Fruit fly (Drosophila melanogaster): Measurements from ENCODE around the gene RpL36A.

RpL36A gene

DNA sequence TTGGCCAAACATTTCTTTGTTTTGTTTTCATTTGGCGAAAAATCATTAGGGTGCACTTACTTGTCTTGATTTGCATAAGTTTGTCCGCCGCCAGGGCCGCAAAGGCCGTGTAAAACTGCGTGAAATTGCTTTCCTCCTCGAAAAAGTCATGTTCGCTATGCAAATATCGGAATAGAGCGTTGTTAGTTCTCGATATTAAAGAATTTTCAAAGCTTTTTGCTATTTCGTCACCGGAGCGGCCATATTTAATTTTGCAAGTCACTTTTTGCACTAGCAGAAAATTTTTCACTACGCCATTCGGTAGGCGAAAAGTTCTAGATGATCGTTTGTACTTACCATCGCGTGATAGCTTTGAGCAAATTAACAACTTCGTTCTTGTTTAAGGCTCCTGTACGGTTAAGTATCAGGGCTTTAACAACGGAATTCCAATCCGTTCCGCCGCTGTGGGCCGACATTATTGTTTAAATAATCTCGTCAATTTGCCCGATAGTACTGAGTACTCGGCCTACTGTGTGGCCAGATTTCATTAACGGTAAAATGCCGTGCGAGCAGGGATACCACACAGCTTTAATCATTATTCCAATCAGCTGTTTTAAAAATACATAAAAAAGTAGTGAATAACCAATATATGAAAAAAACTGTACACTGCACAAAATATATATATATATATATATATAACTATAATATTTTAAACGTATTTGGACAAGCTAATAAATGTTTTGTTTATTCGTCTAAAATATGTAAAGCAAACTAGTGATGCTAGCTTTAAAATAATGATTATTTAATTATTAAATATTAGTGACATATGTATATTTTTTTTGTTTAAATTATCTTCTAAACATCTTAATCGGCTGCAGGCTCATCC, 28.6 kb upstream of the RpL36A start, which contains the start of gene poe (continued):
- TF ChIP-seq nau (GFP tag; optimal IDR thresholded peaks at IDR 0.05) (no peak), HmgZ (tag; optimal IDR thresholded peaks at IDR 0.05) (peak; percentile 64), CG14050 (GFP tag; IDR thresholded peaks at IDR 0.05) (no peak), CG10565 (GFP tag; optimal IDR thresholded peaks at IDR 0.05) (no peak), Ptx1 (GFP tag; IDR thresholded peaks at IDR 0.05) (peak; percentile 74), Optix (GFP tag; IDR thresholded peaks at IDR 0.05) (no peak), gro (GFP tag; optimal IDR thresholded peaks at IDR 0.05) (no peak), kay (GFP tag; optimal IDR thresholded peaks at IDR 0.05) (peak; percentile 15), CG8089 (GFP tag; optimal IDR thresholded peaks at IDR 0.05) (no peak), cwo (GFP tag; optimal IDR thresholded peaks at IDR 0.05) (peak; percentile 38), PHDP (tag; optimal IDR thresholded peaks at IDR 0.05) (no peak), Poxn (GFP tag; IDR thresholded peaks at IDR 0.05) (no peak), CG11695 (GFP tag; IDR thresholded peaks at IDR 0.05) (peak; percentile 60; the same call in 2 of the 3 replicates), CG33557 (GFP tag; optimal IDR thresholded peaks at IDR 0.05) (no peak), danr (GFP tag; IDR thresholded peaks at IDR 0.05) (peak; percentile 10; the same call in 1 of the 2 replicates), CG13296 (GFP tag; optimal IDR thresholded peaks at IDR 0.05) (no peak), CG1832 (GFP tag; optimal IDR thresholded peaks at IDR 0.05) (no peak), Ada2b (GFP tag; IDR thresholded peaks at IDR 0.05) (peak; percentile 24; the same call in 1 of the 2 replicates), CG7928 (GFP tag; optimal IDR thresholded peaks at IDR 0.05) (peak; percentile 85), gt (GFP tag; IDR thresholded peaks at IDR 0.05) (no peak), cato (GFP tag; optimal IDR thresholded peaks at IDR 0.05; ENCODE audit: borderline replicate concordance) (no peak), CG16779 (GFP tag; IDR thresholded peaks at IDR 0.05) (no peak), CG13775 (GFP tag; optimal IDR thresholded peaks at IDR 0.05) (peak; percentile 28), CG6854 (GFP tag; optimal IDR thresholded peaks at IDR 0.05) (no peak), sna (GFP tag; IDR thresholded peaks at IDR 0.05; ENCODE audit: partially characterized antibody) (no peak), hkb (optimal IDR thresholded peaks at IDR 0.05) (no peak), hkb (GFP tag; IDR thresholded peaks at IDR 0.05) (0 out of 2 replicates have a peak, but pooled peaks have one; percentile 8), trh (GFP tag; optimal IDR thresholded peaks at IDR 0.05) (no peak), Abd-B (GFP tag; optimal IDR thresholded peaks at IDR 0.05) (peak; percentile 84), pfk (GFP tag; optimal IDR thresholded peaks at IDR 0.05) (no peak), her (GFP tag; optimal IDR thresholded peaks at IDR 0.05) (no peak), HLH54F (GFP tag; optimal IDR thresholded peaks at IDR 0.05) (no peak), MBD-R2 (GFP tag; IDR thresholded peaks at IDR 0.05) (peak; percentile 74), maf-S (GFP tag; optimal IDR thresholded peaks at IDR 0.05) (no peak), CG14014 (GFP tag; IDR thresholded peaks at IDR 0.05) (0 out of 2 replicates have a peak, but pooled peaks have one; percentile 7), croc (GFP tag; conservative IDR thresholded peaks at IDR 0.05) (peak; percentile 17; the same call in 1 of the 3 replicates), gce (GFP tag; IDR thresholded peaks at IDR 0.05) (no peak), vfl (GFP tag; optimal IDR thresholded peaks at IDR 0.05) (no peak), stc (GFP tag; IDR thresholded peaks at IDR 0.05) (peak; percentile 68), CG4617 (GFP tag; optimal IDR thresholded peaks at IDR 0.05; ENCODE audit: borderline replicate concordance) (peak; percentile 57), CTCF (GFP tag; optimal IDR thresholded peaks at IDR 0.05) (no peak), ewg (GFP tag; optimal IDR thresholded peaks at IDR 0.05) (no peak), grau (tag; optimal IDR thresholded peaks at IDR 0.05) (no peak), CG2875 (GFP tag; optimal IDR thresholded peaks at IDR 0.05) (no peak), Mrtf (GFP tag; IDR thresholded peaks at IDR 0.05) (no peak), CG10274 (GFP tag; optimal IDR thresholded peaks at IDR 0.05) (no peak), lola (GFP tag; optimal IDR thresholded peaks at IDR 0.05) (no peak), CG7963 (GFP tag; IDR thresholded peaks at IDR 0.05; ENCODE audit: partially characterized antibody) (no peak), bowl (GFP tag; IDR thresholded peaks at IDR 0.05) (no peak), CG1602 (GFP tag; optimal IDR thresholded peaks at IDR 0.05) (peak; percentile 38)
